Fruit fly (Drosophila melanogaster): ENCODE data around the gene JTBR.

Gene JTBR

dm6 chr3L:1784092-1784491 is 18.6 kb downstream of the JTBR start:
- TF ChIP-seq sd (tag; optimal IDR thresholded peaks at IDR 0.05), result peak; percentile 99
- no peak for TF ChIP-seq trh (GFP tag; optimal IDR thresholded peaks at IDR 0.05)
- TF ChIP-seq GATAe (GFP tag; conservative IDR thresholded peaks at IDR 0.05), result peak; percentile 73
- peak; percentile 28 for TF ChIP-seq cg (GFP tag; optimal IDR thresholded peaks at IDR 0.05)
- peak; percentile 95 for TF ChIP-seq wek (GFP tag; optimal IDR thresholded peaks at IDR 0.05)
- peak; percentile 68 for TF ChIP-seq exex (tag; optimal IDR thresholded peaks at IDR 0.05)
- no peak for TF ChIP-seq CkIIα-i1 (GFP tag; IDR thresholded peaks at IDR 0.05)
- peak; percentile 13; the same call in 1 of the 3 replicates for TF ChIP-seq z (GFP tag; IDR thresholded peaks at IDR 0.05)
- peak; percentile 72 for TF ChIP-seq mirr (GFP tag; optimal IDR thresholded peaks at IDR 0.05)
- TF ChIP-seq CG6813 (GFP tag; optimal IDR thresholded peaks at IDR 0.05), result no peak
- TF ChIP-seq sim (GFP tag; IDR thresholded peaks at IDR 0.05), result no peak
- TF ChIP-seq CG34376 (GFP tag; optimal IDR thresholded peaks at IDR 0.05), result peak; percentile 82
- no peak for TF ChIP-seq sqz (GFP tag; optimal IDR thresholded peaks at IDR 0.05)
- no peak for TF ChIP-seq CG10462 (GFP tag; optimal IDR thresholded peaks at IDR 0.05)
- no peak for TF ChIP-seq h (optimal IDR thresholded peaks at IDR 0.05)
- peak; percentile 98 for TF ChIP-seq grn (GFP tag; optimal IDR thresholded peaks at IDR 0.05)

- no peak for TF ChIP-seq CG18476 (GFP tag; optimal IDR thresholded peaks at IDR 0.05)
- TF ChIP-seq ash1 (GFP tag; optimal IDR thresholded peaks at IDR 0.05), result no peak
- TF ChIP-seq Hr78 (GFP tag; optimal IDR thresholded peaks at IDR 0.05), result no peak
- peak; percentile 7 for TF ChIP-seq Dp (GFP tag; optimal IDR thresholded peaks at IDR 0.05)
- no peak for TF ChIP-seq Camta (GFP tag; optimal IDR thresholded peaks at IDR 0.05)
- no peak for TF ChIP-seq abd-A (tag; optimal IDR thresholded peaks at IDR 0.05)
- TF ChIP-seq ken (GFP tag; IDR thresholded peaks at IDR 0.05), result no peak
- no peak for TF ChIP-seq CG17829 (tag; optimal IDR thresholded peaks at IDR 0.05)
- TF ChIP-seq CG31441 (GFP tag; IDR thresholded peaks at IDR 0.05), result no peak
- TF ChIP-seq maf-S (GFP tag; optimal IDR thresholded peaks at IDR 0.05), result no peak
- no peak for TF ChIP-seq CG1647 (GFP tag; optimal IDR thresholded peaks at IDR 0.05)
- TF ChIP-seq CG6254 (GFP tag; optimal IDR thresholded peaks at IDR 0.05), result no peak
- TF ChIP-seq Max (GFP tag; optimal IDR thresholded peaks at IDR 0.05), result no peak
- no peak for TF ChIP-seq jumu (GFP tag; optimal IDR thresholded peaks at IDR 0.05)
- TF ChIP-seq tup (GFP tag; optimal IDR thresholded peaks at IDR 0.05), result no peak
- no peak for TF ChIP-seq stwl (tag; optimal IDR thresholded peaks at IDR 0.05)
- no peak for TF ChIP-seq Xbp1 (GFP tag; optimal IDR thresholded peaks at IDR 0.05)
- TF ChIP-seq HHEX (GFP tag; optimal IDR thresholded peaks at IDR 0.05), result no peak
- TF ChIP-seq knrl (GFP tag; IDR thresholded peaks at IDR 0.05; ENCODE audit: partially characterized antibody), result no peak
- TF ChIP-seq CG9609 (GFP tag; optimal IDR thresholded peaks at IDR 0.05), result no peak
- TF ChIP-seq zfh2 (GFP tag; optimal IDR thresholded peaks at IDR 0.05), result no peak
- TF ChIP-seq slbo (GFP tag; IDR thresholded peaks at IDR 0.05), result no peak
- TF ChIP-seq CG6175 (GFP tag; IDR thresholded peaks at IDR 0.05), result no peak
- TF ChIP-seq amos (GFP tag; IDR thresholded peaks at IDR 0.05; ENCODE audit: partially characterized antibody), result peak; percentile 40; the same call in 1 of the 2 replicates
- no peak for TF ChIP-seq gfzf (GFP tag; optimal IDR thresholded peaks at IDR 0.05)
- TF ChIP-seq Nf-YC (tag; optimal IDR thresholded peaks at IDR 0.05), result no peak
- TF ChIP-seq B-H1 (GFP tag; IDR thresholded peaks at IDR 0.05), result no peak
- TF ChIP-seq CTCF (GFP tag; optimal IDR thresholded peaks at IDR 0.05), result no peak
- no peak for TF ChIP-seq vfl (GFP tag; optimal IDR thresholded peaks at IDR 0.05)
- TF ChIP-seq CG32772 (GFP tag; IDR thresholded peaks at IDR 0.05), result no peak
- no peak for TF ChIP-seq CG2678 (tag; optimal IDR thresholded peaks at IDR 0.05)
- TF ChIP-seq H15 (GFP tag; IDR thresholded peaks at IDR 0.05), result no peak
- TF ChIP-seq CG3847 (GFP tag; IDR thresholded peaks at IDR 0.05), result no peak
- no peak for TF ChIP-seq esg (GFP tag; conservative IDR thresholded peaks at IDR 0.05)
- TF ChIP-seq CG3065 (GFP tag; optimal IDR thresholded peaks at IDR 0.05), result no peak
- no peak for TF ChIP-seq CG8478 (optimal IDR thresholded peaks at IDR 0.05)
- TF ChIP-seq CG13296 (GFP tag; optimal IDR thresholded peaks at IDR 0.05), result no peak
Measured at dm6 chr3L:1777249-1777648, 25.4 kb downstream of the JTBR start, which contains the start of the genes CG2021 and mRpL46. TSS of gene CG2021 (minus strand) at chr3L:1777411. TSS of gene mRpL46 (plus strand) at chr3L:1777439.
